Fruit fly (Drosophila melanogaster): ENCODE data around the gene CG10947.

DNA sequence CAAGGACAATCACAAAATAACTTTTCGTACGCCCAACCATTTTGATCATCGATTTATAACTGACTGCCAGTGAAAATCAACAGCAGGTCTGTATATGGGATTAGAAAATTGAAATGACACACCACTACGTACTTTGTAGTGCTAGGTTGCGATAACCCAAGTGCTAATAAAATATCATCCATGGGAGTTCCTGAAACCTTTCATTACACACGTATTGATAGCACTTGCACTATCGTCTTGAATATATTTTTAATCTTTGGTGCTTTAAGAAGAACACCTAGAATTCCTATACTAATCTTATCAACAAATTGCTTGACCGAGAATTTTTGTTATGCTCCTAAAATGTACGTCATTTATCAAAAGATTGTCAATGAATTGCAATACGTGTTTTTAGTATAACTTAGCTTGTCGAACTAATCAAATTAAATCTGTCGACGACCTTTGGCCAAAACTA, 40.5 kb downstream of the CG10947 start, which contains the start of gene Ugt37A1:
- TF ChIP-seq pan (optimal IDR thresholded peaks at IDR 0.05) (no peak), Hr78 (GFP tag; optimal IDR thresholded peaks at IDR 0.05) (no peak), woc (GFP tag; optimal IDR thresholded peaks at IDR 0.05) (no peak), Mio (GFP tag; optimal IDR thresholded peaks at IDR 0.05) (no peak), usp (GFP tag; optimal IDR thresholded peaks at IDR 0.05) (no peak)
